Fruit fly (Drosophila melanogaster): Measurements from ENCODE around the gene lili.

DNA sequence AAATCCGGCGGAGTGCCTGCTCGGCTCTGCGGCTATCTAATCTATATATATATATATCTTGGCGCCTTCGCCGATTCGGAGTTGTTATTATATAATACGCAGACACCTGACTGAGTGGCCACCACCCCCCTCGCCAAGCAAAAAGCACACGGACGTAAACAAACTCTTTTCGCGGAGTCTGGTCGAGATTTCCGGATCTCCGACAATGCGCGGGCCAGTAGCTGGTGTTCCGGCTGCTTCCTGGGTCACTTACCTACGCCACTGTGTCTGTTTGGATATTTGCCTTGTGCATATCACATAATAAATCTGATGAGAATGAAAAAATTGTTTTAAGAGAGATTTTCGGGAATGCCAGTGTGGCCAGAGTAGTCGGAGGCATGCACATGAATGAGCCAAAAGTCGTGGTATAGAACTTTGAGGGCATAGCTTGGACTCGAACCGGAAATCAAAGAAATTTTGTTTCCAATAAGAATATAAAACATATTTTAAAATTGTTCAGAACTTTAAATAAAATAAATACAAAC lies 26.7 kb downstream of the lili start, which contains the start of gene CG5805:
- TF ChIP-seq h (optimal IDR thresholded peaks at IDR 0.05) (no peak), Sin3A (optimal IDR thresholded peaks at IDR 0.05) (no peak), insv (optimal IDR thresholded peaks at IDR 0.05) (no peak), ttk (optimal IDR thresholded peaks at IDR 0.05) (no peak), psq (optimal IDR thresholded peaks at IDR 0.05) (no peak), Myc (optimal IDR thresholded peaks at IDR 0.05) (no peak)

Data from Kc167 (cell line).